Worm (Caenorhabditis elegans) whole organism, L4 larva: ENCODE measurements around the gene ncr-1.

Experiments used
- F26F4.8 ChIP-seq: fragments of 200-800 bp; sonication (Bioruptor generic); conservative IDR thresholded peaks from 2 replicates; pipeline ENCODE4 v1.3.6; 2022; ENCODE audit warnings: missing genetic modification characterization, missing compliant biosample characterization
- T26A8.4 ChIP-seq: fragments of 200-800 bp; sonication (Bioruptor generic); IDR thresholded peaks from 2 replicates; pipeline ENCODE4 v1.3.6; 2022; ENCODE audit warnings: missing genetic modification characterization, missing compliant biosample characterization
- Y105C5A.15 ChIP-seq: fragments of 200-800 bp; sonication (Bioruptor generic); IDR thresholded peaks from 2 replicates; pipeline ENCODE4 v1.3.6; 2022; ENCODE audit warnings: missing genetic modification characterization, missing compliant biosample characterization
- Y5F2A.4 ChIP-seq: fragments of 200-800 bp; sonication (Bioruptor generic); optimal IDR thresholded peaks from 2 replicates; lab custom pipeline; 2018; ENCODE audit warnings: mild to moderate bottlenecking, missing genetic modification characterization, missing compliant biosample characterization
- aha-1 ChIP-seq: fragments of 150-350 bp; peaks from one replicate; lab custom pipeline; 2014; ENCODE audit warnings: missing biosample characterization, missing genetic modification characterization
- aly-2 ChIP-seq: sonication (generic microtip); optimal IDR thresholded peaks from 2 replicates; lab custom pipeline; 2018; ENCODE audit warnings: missing biosample characterization, missing genetic modification characterization
- arid-1 ChIP-seq: fragments of 200-800 bp; sonication (Bioruptor generic); conservative IDR thresholded peaks from 2 replicates; pipeline ENCODE4 v1.3.6; 2022; ENCODE audit warnings: missing genetic modification reagents, missing genetic modification characterization, missing compliant biosample characterization
- ceh-20 ChIP-seq: fragments of 200-800 bp; sonication (Bioruptor generic); IDR thresholded peaks from 2 replicates; pipeline ENCODE4 v1.3.6; 2022; ENCODE audit warnings: missing genetic modification reagents, missing genetic modification characterization, missing compliant biosample characterization
- ceh-82 ChIP-seq: sonication (generic microtip); optimal IDR thresholded peaks from 2 replicates; lab custom pipeline; 2017; ENCODE audit warnings: missing biosample characterization, missing genetic modification characterization
- ces-1 ChIP-seq: fragments of 150-350 bp; sonication (generic microtip); optimal IDR thresholded peaks from 4 replicates; lab custom pipeline; 2014; ENCODE audit warnings: missing biosample characterization, missing genetic modification reagents, missing genetic modification characterization
- ctbp-1 ChIP-seq: fragments of 200-800 bp; sonication (Bioruptor generic); IDR thresholded peaks from 2 replicates; pipeline ENCODE4 v1.3.6; 2022; ENCODE audit warnings: missing genetic modification reagents, missing genetic modification characterization, missing compliant biosample characterization
- daf-12 ChIP-seq: fragments of 150-350 bp; optimal IDR thresholded peaks from 2 replicates; lab custom pipeline; 2014; ENCODE audit warnings: missing biosample characterization, missing genetic modification reagents, missing genetic modification characterization
- daf-8 ChIP-seq: fragments of 200-800 bp; sonication (Bioruptor generic); IDR thresholded peaks from 2 replicates; pipeline ENCODE4 v1.3.6; 2022; ENCODE audit warnings: missing genetic modification characterization, missing compliant biosample characterization
- dmd-8 ChIP-seq: fragments of 200-800 bp; sonication (Bioruptor generic); IDR thresholded peaks from 2 replicates; pipeline ENCODE4 v1.3.6; 2022; ENCODE audit warnings: missing genetic modification characterization, missing compliant biosample characterization
- dpl-1 ChIP-seq: fragments of 150-350 bp; optimal IDR thresholded peaks from 2 replicates; lab custom pipeline; 2014; ENCODE audit warnings: missing biosample characterization, missing genetic modification reagents, missing genetic modification characterization
- duxl-1 ChIP-seq: sonication (generic microtip); optimal IDR thresholded peaks from 2 replicates; lab custom pipeline; 2016; ENCODE audit warnings: mild to moderate bottlenecking, missing genetic modification characterization, moderate library complexity, missing compliant biosample characterization; ENCODE audit not compliant: poor library complexity
- dve-1 ChIP-seq: sonication (generic microtip); optimal IDR thresholded peaks from 2 replicates; lab custom pipeline; 2017; ENCODE audit warnings: antibody characterized with exemption, mild to moderate bottlenecking, missing genetic modification characterization, missing compliant biosample characterization; ENCODE audit not compliant: insufficient read depth
- egl-43 ChIP-seq: fragments of 200-800 bp; sonication (Bioruptor generic); IDR thresholded peaks from 2 replicates; pipeline ENCODE4 v1.3.6; 2022; ENCODE audit warnings: missing genetic modification reagents, missing genetic modification characterization, missing compliant biosample characterization
- fkh-10 ChIP-seq: fragments of 150-350 bp; optimal IDR thresholded peaks from 2 replicates; lab custom pipeline; 2014; ENCODE audit warnings: missing biosample characterization, missing genetic modification reagents, missing genetic modification characterization
- gei-8 ChIP-seq: fragments of 200-800 bp; sonication (Bioruptor generic); optimal IDR thresholded peaks from 2 replicates; lab custom pipeline; 2018; ENCODE audit warnings: mild to moderate bottlenecking, missing genetic modification characterization, missing compliant biosample characterization
- hif-1 ChIP-seq, 2 experiments: sonication (generic microtip); optimal IDR thresholded peaks; 2 replicates each; lab custom pipeline; 2016 to 2017; ENCODE audit warnings: missing compliant biosample characterization in 2 of 2, missing genetic modification characterization in 2 of 2, missing genetic modification reagents in 2 of 2, missing genotype in 2 of 2, mild to moderate bottlenecking in 1 of 2
- hlh-11 ChIP-seq: fragments of 200-800 bp; sonication (Bioruptor generic); optimal IDR thresholded peaks from 2 replicates; lab custom pipeline; 2018; ENCODE audit warnings: mild to moderate bottlenecking, missing genetic modification characterization, missing compliant biosample characterization
- hlh-30 ChIP-seq: sonication (generic microtip); optimal IDR thresholded peaks from 2 replicates; lab custom pipeline; 2017; ENCODE audit warnings: antibody characterized with exemption, mild to moderate bottlenecking, missing genetic modification characterization, missing compliant biosample characterization; ENCODE audit not compliant: insufficient read depth
- hmg-1.1 ChIP-seq: fragments of 200-800 bp; sonication (Bioruptor generic); IDR thresholded peaks from 2 replicates; pipeline ENCODE4 v1.3.6; 2022; ENCODE audit warnings: missing genetic modification reagents, missing genetic modification characterization, missing compliant biosample characterization
- jun-1 ChIP-seq: fragments of 150-350 bp; optimal IDR thresholded peaks from 2 replicates; lab custom pipeline; 2014; ENCODE audit warnings: missing biosample characterization, missing genetic modification reagents, missing genetic modification characterization
- lir-3 ChIP-seq: sonication (generic microtip); optimal IDR thresholded peaks from 2 replicates; lab custom pipeline; 2016; ENCODE audit warnings: mild to moderate bottlenecking, missing genetic modification characterization, missing compliant biosample characterization
- madf-9 ChIP-seq: fragments of 200-800 bp; sonication (Bioruptor generic); conservative IDR thresholded peaks from 2 replicates; pipeline ENCODE4 v1.3.6; 2022; ENCODE audit warnings: missing genetic modification reagents, missing genetic modification characterization, missing compliant biosample characterization
- mdl-1 ChIP-seq, 2 experiments: fragments of 150-350 bp in 1 of 2; sonication (generic microtip) in 1 of 2; optimal IDR thresholded peaks; 2 replicates each; lab custom pipeline; 2014 to 2017; ENCODE audit warnings: missing biosample characterization in 2 of 2, missing genetic modification characterization in 2 of 2
- mdt-29 ChIP-seq: fragments of 200-800 bp; sonication (Bioruptor generic); IDR thresholded peaks from 2 replicates; pipeline ENCODE4 v1.3.6; 2022; ENCODE audit warnings: missing genetic modification reagents, missing genetic modification characterization, missing compliant biosample characterization
- mep-1 ChIP-seq: fragments of 150-350 bp; sonication (generic microtip); optimal IDR thresholded peaks from 3 replicates; lab custom pipeline; 2014; ENCODE audit warnings: missing biosample characterization, missing genetic modification characterization
- mes-2 ChIP-seq: sonication (generic microtip); optimal IDR thresholded peaks from 2 replicates; lab custom pipeline; 2016; ENCODE audit warnings: missing genotype, mild to moderate bottlenecking, missing genetic modification characterization, missing compliant biosample characterization; ENCODE audit not compliant: poor library complexity, severe bottlenecking
- nhr-102 ChIP-seq: sonication (generic microtip); optimal IDR thresholded peaks from 2 replicates; lab custom pipeline; 2016; ENCODE audit warnings: mild to moderate bottlenecking, missing genetic modification characterization, moderate library complexity, missing compliant biosample characterization
- nhr-11 ChIP-seq: fragments of 150-350 bp; optimal IDR thresholded peaks from 2 replicates; lab custom pipeline; 2014; ENCODE audit warnings: missing biosample characterization, missing genetic modification characterization
- nhr-237 ChIP-seq: sonication (generic microtip); optimal IDR thresholded peaks from 2 replicates; lab custom pipeline; 2017; ENCODE audit warnings: missing biosample characterization, missing genetic modification characterization
- nhr-25 ChIP-seq: sonication (generic microtip); optimal IDR thresholded peaks from 2 replicates; lab custom pipeline; 2017; ENCODE audit warnings: missing genetic modification characterization, mild to moderate bottlenecking, missing compliant biosample characterization, antibody characterized with exemption, moderate library complexity, borderline replicate concordance; ENCODE audit not compliant: insufficient read depth
- nhr-42 ChIP-seq: fragments of 200-800 bp; sonication (Bioruptor generic); IDR thresholded peaks from 2 replicates; pipeline ENCODE4 v1.3.6; 2022; ENCODE audit warnings: missing genetic modification characterization, missing compliant biosample characterization
- nhr-48 ChIP-seq: sonication (generic microtip); optimal IDR thresholded peaks from 2 replicates; lab custom pipeline; 2016; ENCODE audit warnings: mild to moderate bottlenecking, missing genetic modification characterization, missing compliant biosample characterization
- nhr-6 ChIP-seq: fragments of 150-350 bp; optimal IDR thresholded peaks from 2 replicates; lab custom pipeline; 2014; ENCODE audit warnings: missing biosample characterization, missing genetic modification characterization
- nhr-76 ChIP-seq: fragments of 150-350 bp; optimal IDR thresholded peaks from 2 replicates; lab custom pipeline; 2014; ENCODE audit warnings: missing biosample characterization, missing genetic modification characterization
- php-3 ChIP-seq: fragments of 200-800 bp; sonication (Bioruptor generic); IDR thresholded peaks from 2 replicates; pipeline ENCODE4 v1.3.6; 2022; ENCODE audit warnings: missing genetic modification reagents, missing genetic modification characterization, missing compliant biosample characterization
- rbr-2 ChIP-seq: sonication (generic microtip); optimal IDR thresholded peaks from 2 replicates; lab custom pipeline; 2016; ENCODE audit warnings: missing genotype, missing genetic modification characterization, missing compliant biosample characterization
- snpc-1.2 ChIP-seq: fragments of 200-800 bp; sonication (Bioruptor generic); IDR thresholded peaks from 2 replicates; pipeline ENCODE4 v1.3.6; 2022; ENCODE audit warnings: missing genetic modification reagents, missing genetic modification characterization, missing compliant biosample characterization
- spr-1 ChIP-seq: sonication (generic microtip); optimal IDR thresholded peaks from 2 replicates; lab custom pipeline; 2016; ENCODE audit warnings: mild to moderate bottlenecking, missing genetic modification characterization, missing compliant biosample characterization
- tra-1 ChIP-seq: fragments of 200-800 bp; sonication (Bioruptor generic); IDR thresholded peaks from 2 replicates; pipeline ENCODE4 v1.3.6; 2022; ENCODE audit warnings: missing genetic modification reagents, missing genetic modification characterization, missing compliant biosample characterization
- vab-7 ChIP-seq: fragments of 200-800 bp; sonication (Bioruptor generic); IDR thresholded peaks from 2 replicates; pipeline ENCODE4 v1.3.6; 2022; ENCODE audit warnings: missing genetic modification reagents, missing genetic modification characterization, missing compliant biosample characterization
- zip-11 ChIP-seq: fragments of 200-800 bp; sonication (Bioruptor generic); IDR thresholded peaks from 2 replicates; pipeline ENCODE4 v1.3.6; 2022; ENCODE audit warnings: missing genetic modification characterization, missing compliant biosample characterization
- ztf-7 ChIP-seq: fragments of 150-350 bp; optimal IDR thresholded peaks from 2 replicates; lab custom pipeline; 2014; ENCODE audit warnings: missing biosample characterization, missing genetic modification characterization

ncr-1 gene

DNA sequence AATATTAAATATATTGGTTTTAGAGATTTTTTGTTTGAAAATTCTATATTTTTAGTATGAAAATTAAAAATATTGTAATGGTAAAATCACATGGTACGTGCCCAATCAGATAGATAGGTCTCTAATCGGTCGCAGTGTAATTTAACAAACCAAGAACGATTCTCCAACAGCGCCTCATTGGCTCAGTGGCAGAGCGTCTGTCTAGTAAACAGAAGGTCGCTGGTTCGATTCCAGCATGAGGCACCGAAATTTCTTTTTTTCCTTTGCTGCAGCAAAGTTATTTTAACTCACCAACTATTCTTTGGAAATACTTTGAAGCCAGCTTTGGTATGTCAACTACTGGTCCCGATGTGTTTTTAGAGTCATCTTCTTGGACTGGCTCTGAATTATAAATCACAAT, 43.8 kb downstream of the ncr-1 start (continued):
- TF ChIP-seq hmg-1.1 (GFP tag; lab: Robert Waterston, UW) (peak; percentile 71), mdl-1 (tag; optimal IDR thresholded peaks at IDR 0.05; lab: Kevin White, UChicago) (peak in 1 of 2 experiments; percentile 33), hlh-30 (peak; percentile 82), daf-12 (no peak), lir-3 (tag; lab: Kevin White, UChicago) (peak; percentile 9), jun-1 (tag; lab: Kevin White, UChicago) (no peak), hlh-11 (tag; lab: Kevin White, UChicago) (peak; percentile 25), dpl-1 (GFP tag; lab: Kevin White, UChicago) (no peak), ceh-20 (GFP tag; lab: Robert Waterston, UW) (peak; percentile 32; the same call in 1 of the 2 replicates), snpc-1.2 (GFP tag; lab: Robert Waterston, UW) (peak; percentile 82), Y5F2A.4 (GFP tag; lab: Kevin White, UChicago) (peak; percentile 47), rbr-2 (peak; percentile 2), nhr-102 (tag; lab: Kevin White, UChicago) (peak; percentile 41), arid-1 (peak; percentile 74), tra-1 (peak; percentile 70; the same call in 1 of the 2 replicates), mep-1 (tag; lab: Kevin White, UChicago) (peak; percentile 55), aly-2 (tag; lab: Kevin White, UChicago) (no peak), hif-1 (tag; optimal IDR thresholded peaks at IDR 0.05; lab: Kevin White, UChicago) (no peak), madf-9 (0 out of 2 replicates have a peak, but pooled peaks have one; percentile 14), mes-2 (tag; lab: Kevin White, UChicago) (peak; percentile 74), T26A8.4 (peak; percentile 45), ztf-7 (tag; lab: Kevin White, UChicago) (peak; percentile 21), vab-7 (GFP tag; lab: Robert Waterston, UW) (peak; percentile 73), F26F4.8 (GFP tag; lab: Robert Waterston, UW) (0 out of 2 replicates have a peak, but pooled peaks have one; percentile 43), ctbp-1 (GFP tag; lab: Robert Waterston, UW) (0 out of 2 replicates have a peak, but pooled peaks have one; percentile 41), dmd-8 (GFP tag; lab: Robert Waterston, UW) (no peak)

DNA sequence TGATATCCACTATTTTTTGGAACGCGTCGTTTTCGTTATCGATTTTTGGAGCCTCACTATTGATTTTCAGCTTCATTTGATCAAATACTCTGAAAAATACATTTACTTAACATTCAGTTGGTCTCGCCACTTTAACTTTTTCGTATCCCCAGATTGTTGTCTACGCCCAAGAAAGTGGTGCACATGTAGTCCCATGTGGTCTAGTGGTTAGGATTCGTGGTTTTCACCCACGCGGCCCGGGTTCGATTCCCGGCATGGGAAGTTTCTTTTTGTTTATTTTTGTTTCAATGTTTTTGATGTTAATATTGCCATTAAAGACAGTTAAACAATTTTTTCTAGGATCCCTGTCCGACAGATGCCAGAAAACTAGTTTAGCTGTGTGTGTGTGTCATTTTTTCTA, 44.6 kb downstream of the ncr-1 start:
- TF ChIP-seq aly-2 (tag; lab: Kevin White, UChicago) = no peak
- peak; percentile 53 for TF ChIP-seq rbr-2
- peak; percentile 91 for TF ChIP-seq egl-43 (GFP tag; lab: Robert Waterston, UW)
- TF ChIP-seq hlh-11 (tag; lab: Kevin White, UChicago) = peak; percentile 32
- TF ChIP-seq aha-1 (tag; lab: Kevin White, UChicago) = peak; percentile 45
- TF ChIP-seq gei-8 (GFP tag; lab: Kevin White, UChicago) = no peak
- peak; percentile 83 for TF ChIP-seq duxl-1
- no peak for TF ChIP-seq ces-1 (GFP tag; lab: Kevin White, UChicago)
- TF ChIP-seq Y5F2A.4 (GFP tag; lab: Kevin White, UChicago) = peak; percentile 70
- peak; percentile 67 for TF ChIP-seq hlh-30
- TF ChIP-seq dve-1 (tag; lab: Kevin White, UChicago) = peak; percentile 43
- TF ChIP-seq nhr-48 (tag; lab: Kevin White, UChicago) = peak; percentile 46
- peak; percentile 28 for TF ChIP-seq spr-1 (tag; lab: Kevin White, UChicago)
- peak; percentile 68; the same call in 1 of the 2 replicates for TF ChIP-seq mdt-29
- 0 out of 2 replicates have a peak, but pooled peaks have one; percentile 60 for TF ChIP-seq Y105C5A.15 (GFP tag; lab: Robert Waterston, UW)
- TF ChIP-seq ceh-82 (tag; lab: Kevin White, UChicago) = no peak
- TF ChIP-seq ctbp-1 (GFP tag; lab: Robert Waterston, UW) = peak; percentile 88
- TF ChIP-seq ztf-7 (tag; lab: Kevin White, UChicago) = no peak
- peak; percentile 81 for TF ChIP-seq mes-2 (tag; lab: Kevin White, UChicago)
- TF ChIP-seq php-3 (GFP tag; lab: Robert Waterston, UW) = no peak
- TF ChIP-seq zip-11 (GFP tag; lab: Robert Waterston, UW) = 0 out of 2 replicates have a peak, but pooled peaks have one; percentile 33
- TF ChIP-seq tra-1 = 0 out of 2 replicates have a peak, but pooled peaks have one; percentile 48
- peak; percentile 28 for TF ChIP-seq nhr-25 (tag; lab: Kevin White, UChicago)
- TF ChIP-seq hif-1 (tag; optimal IDR thresholded peaks at IDR 0.05; lab: Kevin White, UChicago) = peak in 1 of 2 experiments; percentile 17
- TF ChIP-seq nhr-6 = no peak
- no peak for TF ChIP-seq fkh-10 (GFP tag; lab: Kevin White, UChicago)
- TF ChIP-seq dpl-1 (GFP tag; lab: Kevin White, UChicago) = peak; percentile 11
- peak in 1 of 2 experiments; percentile 63 for TF ChIP-seq mdl-1 (tag; optimal IDR thresholded peaks at IDR 0.05; lab: Kevin White, UChicago)
- no peak for TF ChIP-seq nhr-11 (tag; lab: Kevin White, UChicago)
- TF ChIP-seq daf-8 (GFP tag; lab: Robert Waterston, UW) = no peak
- no peak for TF ChIP-seq nhr-76 (tag; lab: Kevin White, UChicago)
- TF ChIP-seq nhr-42 = no peak
- no peak for TF ChIP-seq nhr-237 (tag; lab: Kevin White, UChicago)
